Worm (Caenorhabditis elegans) whole organism, L1 larva: Measurements from ENCODE around the gene Y94H6A.7.

Experiments
- C34B4.2 ChIP-seq: sonication (generic microtip); optimal IDR thresholded peaks from 2 replicates; lab custom pipeline; 2017; ENCODE audit warnings: mild to moderate bottlenecking, missing genetic modification characterization, missing compliant biosample characterization
- F16B12.6 ChIP-seq: fragments of 150-350 bp; optimal IDR thresholded peaks from 2 replicates; lab custom pipeline; 2014; ENCODE audit warnings: missing biosample characterization, missing genetic modification characterization
- Y116A8C.19 ChIP-seq: sonication (generic microtip); optimal IDR thresholded peaks from 2 replicates; lab custom pipeline; 2016; ENCODE audit warnings: missing compliant biosample characterization, missing genetic modification characterization, borderline replicate concordance
- aha-1 ChIP-seq: fragments of 150-350 bp; optimal IDR thresholded peaks from 2 replicates; lab custom pipeline; 2014; ENCODE audit warnings: missing biosample characterization, missing genetic modification characterization
- ama-1 ChIP-seq: fragments of 150-350 bp; optimal IDR thresholded peaks from 2 replicates; lab custom pipeline; 2014
- blmp-1 ChIP-seq: fragments of 150-350 bp; optimal IDR thresholded peaks from 2 replicates; lab custom pipeline; 2014; ENCODE audit warnings: missing biosample characterization, missing genetic modification characterization
- ceh-8 ChIP-seq: fragments of 200-800 bp; sonication (Bioruptor generic); optimal IDR thresholded peaks from 2 replicates; lab custom pipeline; 2018; ENCODE audit warnings: mild to moderate bottlenecking, missing genetic modification characterization, moderate library complexity, missing compliant biosample characterization
- ceh-88 ChIP-seq: fragments of 200-800 bp; sonication (Bioruptor generic); IDR thresholded peaks from 2 replicates; pipeline ENCODE4 v1.3.6; 2022; ENCODE audit warnings: missing genetic modification characterization, missing compliant biosample characterization
- egl-27 ChIP-seq, 2 experiments: fragments of 150-350 bp in 1 of 2; sonication (generic microtip); optimal IDR thresholded peaks; 3 replicates each; lab custom pipeline; 2017 to 2018; ENCODE audit warnings: missing biosample characterization in 2 of 2, missing genetic modification characterization in 2 of 2, missing genetic modification reagents in 2 of 2
- elt-2 ChIP-seq: sonication (generic microtip); optimal IDR thresholded peaks from 2 replicates; lab custom pipeline; 2016; ENCODE audit warnings: missing genetic modification characterization, mild to moderate bottlenecking, inconsistent platforms, missing compliant biosample characterization, missing genetic modification reagents
- ets-5 ChIP-seq: fragments of 200-800 bp; sonication (Bioruptor generic); IDR thresholded peaks from 2 replicates; pipeline ENCODE4 v1.3.6; 2022; ENCODE audit warnings: missing genetic modification characterization, missing compliant biosample characterization
- fkh-10 ChIP-seq: sonication (generic microtip); optimal IDR thresholded peaks from 2 replicates; lab custom pipeline; 2017; ENCODE audit warnings: missing biosample characterization, missing genetic modification reagents, missing genetic modification characterization
- fkh-4 ChIP-seq: sonication (generic microtip); optimal IDR thresholded peaks from 2 replicates; lab custom pipeline; 2016; ENCODE audit warnings: missing compliant biosample characterization, missing genetic modification characterization, borderline replicate concordance
- fkh-8 ChIP-seq: sonication (generic microtip); optimal IDR thresholded peaks from 2 replicates; lab custom pipeline; 2016; ENCODE audit warnings: mild to moderate bottlenecking, missing genetic modification characterization, missing compliant biosample characterization
- fos-1 ChIP-seq: fragments of 150-350 bp; optimal IDR thresholded peaks from 2 replicates; lab custom pipeline; 2014; ENCODE audit warnings: missing biosample characterization, missing genetic modification characterization
- hpl-2 ChIP-seq: fragments of 150-350 bp; optimal IDR thresholded peaks from 2 replicates; lab custom pipeline; 2014; ENCODE audit warnings: missing biosample characterization, missing genetic modification reagents, missing genetic modification characterization
- irx-1 ChIP-seq: sonication (generic microtip); optimal IDR thresholded peaks from 2 replicates; lab custom pipeline; 2016; ENCODE audit warnings: missing genetic modification characterization, missing compliant biosample characterization
- lin-13 ChIP-seq: fragments of 150-350 bp; optimal IDR thresholded peaks from 2 replicates; lab custom pipeline; 2014; ENCODE audit warnings: missing biosample characterization, missing genetic modification reagents, missing genetic modification characterization
- lin-14 ChIP-seq: fragments of 200-800 bp; sonication (Bioruptor generic); optimal IDR thresholded peaks from 2 replicates; lab custom pipeline; 2018; ENCODE audit warnings: mild to moderate bottlenecking, missing genetic modification characterization, moderate library complexity, missing compliant biosample characterization
- lin-15B ChIP-seq: fragments of 150-350 bp; sonication (generic microtip); optimal IDR thresholded peaks from 3 replicates; lab custom pipeline; 2014; ENCODE audit warnings: missing biosample characterization, missing genetic modification characterization
- lin-35 ChIP-seq, 2 experiments: fragments of 150-350 bp; optimal IDR thresholded peaks; 2 replicates each; lab custom pipeline; 2014; ENCODE audit warnings: missing biosample characterization in 2 of 2, missing genetic modification characterization in 2 of 2, missing genetic modification reagents in 2 of 2
- lin-39 ChIP-seq: fragments of 150-350 bp; optimal IDR thresholded peaks from 2 replicates; lab custom pipeline; 2014; ENCODE audit warnings: missing biosample characterization, missing genetic modification reagents, missing genetic modification characterization
- lir-3 ChIP-seq: sonication (generic microtip); optimal IDR thresholded peaks from 2 replicates; lab custom pipeline; 2016; ENCODE audit warnings: mild to moderate bottlenecking, missing genetic modification characterization, moderate library complexity, missing compliant biosample characterization; ENCODE audit not compliant: poor library complexity
- lsy-2 ChIP-seq, 2 experiments: fragments of 150-350 bp; optimal IDR thresholded peaks; 2 replicates each; lab custom pipeline; 2014; ENCODE audit warnings: missing biosample characterization in 2 of 2, missing genetic modification characterization in 2 of 2
- mef-2 ChIP-seq: fragments of 150-350 bp; optimal IDR thresholded peaks from 2 replicates; lab custom pipeline; 2014; ENCODE audit warnings: missing biosample characterization, missing genetic modification characterization
- mep-1 ChIP-seq: fragments of 150-350 bp; optimal IDR thresholded peaks from 2 replicates; lab custom pipeline; 2014; ENCODE audit warnings: missing biosample characterization, missing genetic modification characterization
- nhr-11 ChIP-seq: fragments of 150-350 bp; optimal IDR thresholded peaks from 2 replicates; lab custom pipeline; 2014; ENCODE audit warnings: missing biosample characterization, missing genetic modification characterization
- nhr-12 ChIP-seq: sonication (generic microtip); optimal IDR thresholded peaks from 2 replicates; lab custom pipeline; 2017; ENCODE audit warnings: missing biosample characterization, missing genetic modification characterization
- nhr-20 ChIP-seq: sonication (generic microtip); optimal IDR thresholded peaks from 2 replicates; lab custom pipeline; 2016; ENCODE audit warnings: mild to moderate bottlenecking, missing genetic modification characterization, missing compliant biosample characterization
- nhr-237 ChIP-seq: fragments of 150-350 bp; optimal IDR thresholded peaks from 2 replicates; lab custom pipeline; 2014; ENCODE audit warnings: missing biosample characterization, missing genetic modification characterization
- nhr-71 ChIP-seq: sonication (generic microtip); optimal IDR thresholded peaks from 2 replicates; lab custom pipeline; 2016; ENCODE audit warnings: mild to moderate bottlenecking, missing genetic modification characterization, moderate library complexity, missing compliant biosample characterization
- nhr-77 ChIP-seq: fragments of 150-350 bp; optimal IDR thresholded peaks from 2 replicates; lab custom pipeline; 2014; ENCODE audit warnings: missing biosample characterization, missing genetic modification characterization
- nhr-85 ChIP-seq: sonication (generic microtip); peaks from one replicate; lab custom pipeline; 2016; ENCODE audit warnings: missing genetic modification characterization, inconsistent platforms, missing compliant biosample characterization
- nhr-90 ChIP-seq: sonication (generic microtip); optimal IDR thresholded peaks from 2 replicates; lab custom pipeline; 2016; ENCODE audit warnings: mild to moderate bottlenecking, missing genetic modification characterization, missing compliant biosample characterization; ENCODE audit not compliant: poor library complexity
- pag-3 ChIP-seq: sonication (generic microtip); optimal IDR thresholded peaks from 2 replicates; lab custom pipeline; 2017; ENCODE audit warnings: missing genetic modification characterization, mild to moderate bottlenecking, missing compliant biosample characterization, antibody characterized with exemption, borderline replicate concordance; ENCODE audit not compliant: insufficient read depth
- pax-3 ChIP-seq: fragments of 200-800 bp; sonication (Bioruptor generic); optimal IDR thresholded peaks from 2 replicates; lab custom pipeline; 2018; ENCODE audit warnings: mild to moderate bottlenecking, missing genetic modification characterization, moderate library complexity, missing compliant biosample characterization
- pqm-1 ChIP-seq: sonication (generic microtip); optimal IDR thresholded peaks from 3 replicates; lab custom pipeline; 2017; ENCODE audit warnings: missing biosample characterization, missing genetic modification characterization
- skn-1 ChIP-seq: fragments of 150-350 bp; optimal IDR thresholded peaks from 2 replicates; lab custom pipeline; 2014; ENCODE audit warnings: missing biosample characterization, missing genetic modification characterization
- snpc-4 ChIP-seq: fragments of 150-350 bp; optimal IDR thresholded peaks from 2 replicates; lab custom pipeline; 2014; ENCODE audit warnings: missing biosample characterization, missing genetic modification characterization
- snu-23 ChIP-seq: sonication (generic microtip); optimal IDR thresholded peaks from 2 replicates; lab custom pipeline; 2016; ENCODE audit warnings: missing genetic modification characterization, missing compliant biosample characterization
- tbx-2 ChIP-seq: sonication (generic microtip); optimal IDR thresholded peaks from 2 replicates; lab custom pipeline; 2016; ENCODE audit warnings: missing genetic modification characterization, missing compliant biosample characterization
- unc-130 ChIP-seq: fragments of 150-350 bp; optimal IDR thresholded peaks from 2 replicates; lab custom pipeline; 2017; ENCODE audit warnings: missing biosample characterization, missing genetic modification characterization, inconsistent platforms
- unc-62 ChIP-seq: fragments of 150-350 bp; optimal IDR thresholded peaks from 2 replicates; lab custom pipeline; 2014; ENCODE audit warnings: missing biosample characterization, missing genetic modification reagents, missing genetic modification characterization
- vab-15 ChIP-seq: sonication (generic microtip); optimal IDR thresholded peaks from 2 replicates; lab custom pipeline; 2017; ENCODE audit warnings: missing genotype, mild to moderate bottlenecking, missing genetic modification characterization, missing compliant biosample characterization
- xbp-1 ChIP-seq: sonication (generic microtip); optimal IDR thresholded peaks from 2 replicates; lab custom pipeline; 2016; ENCODE audit warnings: missing genetic modification characterization, missing compliant biosample characterization
- zag-1 ChIP-seq: fragments of 150-350 bp; optimal IDR thresholded peaks from 2 replicates; lab custom pipeline; 2014; ENCODE audit warnings: missing biosample characterization, missing genetic modification characterization
- zip-4 ChIP-seq: fragments of 200-800 bp; sonication (Bioruptor generic); optimal IDR thresholded peaks from 2 replicates; lab custom pipeline; 2018; ENCODE audit warnings: mild to moderate bottlenecking, missing genetic modification characterization, moderate library complexity, missing compliant biosample characterization
- ztf-11 ChIP-seq, 2 experiments: sonication (generic microtip); optimal IDR thresholded peaks; 2 replicates each; lab custom pipeline; 2016 to 2017; ENCODE audit warnings: missing genetic modification characterization in 2 of 2, missing biosample characterization in 1 of 2, missing compliant biosample characterization in 1 of 2
- ztf-4 ChIP-seq: fragments of 150-350 bp; optimal IDR thresholded peaks from 2 replicates; lab custom pipeline; 2014; ENCODE audit warnings: missing biosample characterization, missing genetic modification characterization

The Y94H6A.7 gene

ce11 chrIV:2709590-2710201 lies 6.7 kb downstream of the Y94H6A.7 start:
- TF ChIP-seq skn-1 (tag; lab: Kevin White, UChicago), result peak; percentile 1
- no peak for TF ChIP-seq snpc-4 (tag; lab: Kevin White, UChicago)
- peak in 1 of 2 experiments; percentile 5 for TF ChIP-seq lsy-2 (tag; optimal IDR thresholded peaks at IDR 0.05; lab: Kevin White, UChicago)
- peak; percentile 12 for TF ChIP-seq mep-1 (tag; lab: Kevin White, UChicago)
- peak; percentile 45 for TF ChIP-seq elt-2 (tag; lab: Kevin White, UChicago)
- no peak for TF ChIP-seq unc-62 (GFP tag; lab: Kevin White, UChicago)
- TF ChIP-seq lin-35 (GFP tag; optimal IDR thresholded peaks at IDR 0.05; lab: Kevin White, UChicago), result peak in 1 of 2 experiments; percentile 18
- peak; percentile 23 for TF ChIP-seq nhr-71

ce11 chrIV:2708329-2708965 lies 7.9 kb downstream of the Y94H6A.7 start:
- TF ChIP-seq vab-15 (tag; lab: Kevin White, UChicago), result no peak
- TF ChIP-seq nhr-20, result peak; percentile 90
- TF ChIP-seq nhr-90 (tag; lab: Kevin White, UChicago), result peak; percentile 81
- peak; percentile 83 for TF ChIP-seq ztf-4 (tag; lab: Kevin White, UChicago)
- TF ChIP-seq zip-4, result peak; percentile 42
- no peak for TF ChIP-seq pag-3 (tag; lab: Kevin White, UChicago)
- TF ChIP-seq ama-1 (lab: Kevin White, UChicago), result peak; percentile 24
- no peak for TF ChIP-seq nhr-12 (tag; lab: Kevin White, UChicago)
- TF ChIP-seq fos-1, result peak; percentile 40
- TF ChIP-seq blmp-1, result no peak
- peak; percentile 62 for TF ChIP-seq nhr-77 (tag; lab: Kevin White, UChicago)
- no peak for TF ChIP-seq ceh-88 (GFP tag; lab: Robert Waterston, UW)
- peak; percentile 10 for TF ChIP-seq fkh-4 (tag; lab: Kevin White, UChicago)
- TF ChIP-seq zag-1, result no peak
- peak; percentile 34 for TF ChIP-seq ceh-8 (GFP tag; lab: Kevin White, UChicago)
- TF ChIP-seq pax-3 (tag; lab: Kevin White, UChicago), result peak; percentile 83
- no peak for TF ChIP-seq Y116A8C.19 (tag; lab: Kevin White, UChicago)
- peak; percentile 90 for TF ChIP-seq lin-13 (GFP tag; lab: Kevin White, UChicago)
- peak; percentile 30 for TF ChIP-seq unc-130 (tag; lab: Kevin White, UChicago)
- TF ChIP-seq fkh-8 (tag; lab: Kevin White, UChicago), result peak; percentile 97
- peak; percentile 92 for TF ChIP-seq tbx-2 (tag; lab: Kevin White, UChicago)
- peak in 1 of 2 experiments; percentile 81 for TF ChIP-seq ztf-11 (tag; optimal IDR thresholded peaks at IDR 0.05; lab: Kevin White, UChicago)
- TF ChIP-seq hpl-2 (GFP tag; lab: Kevin White, UChicago), result no peak
- TF ChIP-seq egl-27 (tag; optimal IDR thresholded peaks at IDR 0.05; lab: Kevin White, UChicago), result peak in 1 of 2 experiments; percentile 70
- TF ChIP-seq F16B12.6 (tag; lab: Kevin White, UChicago), result peak; percentile 62
- peak; percentile 41 for TF ChIP-seq mef-2 (tag; lab: Kevin White, UChicago)
- peak; percentile 79 for TF ChIP-seq lir-3
- peak; percentile 74 for TF ChIP-seq irx-1 (tag; lab: Kevin White, UChicago)
- peak; percentile 95 for TF ChIP-seq lin-14 (GFP tag; lab: Kevin White, UChicago)
- TF ChIP-seq xbp-1 (tag; lab: Kevin White, UChicago), result peak; percentile 76
- peak; percentile 86 to 90 for TF ChIP-seq lsy-2 (tag; optimal IDR thresholded peaks at IDR 0.05; lab: Kevin White, UChicago)
- peak; percentile 88 for TF ChIP-seq nhr-85 (tag; lab: Kevin White, UChicago)
- TF ChIP-seq lin-15B (tag; lab: Kevin White, UChicago), result peak; percentile 40
- TF ChIP-seq C34B4.2 (tag; lab: Kevin White, UChicago), result no peak
- peak; percentile 20 for TF ChIP-seq aha-1 (tag; lab: Kevin White, UChicago)
- no peak for TF ChIP-seq nhr-237 (tag; lab: Kevin White, UChicago)
- TF ChIP-seq lin-39 (tag; lab: Kevin White, UChicago), result no peak
- TF ChIP-seq snu-23 (GFP tag; lab: Kevin White, UChicago), result peak; percentile 95
- TF ChIP-seq elt-2 (tag; lab: Kevin White, UChicago), result peak; percentile 26
- peak; percentile 77 to 86 for TF ChIP-seq lin-35 (GFP tag; optimal IDR thresholded peaks at IDR 0.05; lab: Kevin White, UChicago)
- TF ChIP-seq pqm-1 (tag; lab: Kevin White, UChicago), result no peak
- peak; percentile 58 for TF ChIP-seq fkh-10 (GFP tag; lab: Kevin White, UChicago)
- peak; percentile 47 for TF ChIP-seq nhr-11 (tag; lab: Kevin White, UChicago)
- no peak for TF ChIP-seq ets-5 (GFP tag; lab: Robert Waterston, UW)
